Fruit fly (Drosophila melanogaster): ENCODE measurements around the gene Fmr1.

- TF ChIP-seq OdsH (GFP tag; optimal IDR thresholded peaks at IDR 0.05) (no peak), psq (GFP tag; optimal IDR thresholded peaks at IDR 0.05) (no peak)
These were observed 39.7 kb downstream of the Fmr1 start for dm6 chr3R:10070195-10070594.
